Fruit fly (Drosophila melanogaster) whole organism, embryonic: Measurements from ENCODE around the gene Spase25.

ENCODE experiments used
- ATbp ChIP-seq: fragments of 200-800 bp; sonication (Bioruptor generic); optimal IDR thresholded peaks from 2 replicates; lab custom pipeline; 2017; ENCODE audit warnings: missing biosample characterization, mild to moderate bottlenecking, missing genetic modification characterization, missing genetic modification reagents
- Atf6 ChIP-seq: fragments of 200-800 bp; sonication (Bioruptor generic); IDR thresholded peaks from 2 replicates; pipeline ENCODE4 v1.3.6; 2022; ENCODE audit warnings: missing biosample characterization, missing genetic modification characterization
- CG10209 ChIP-seq: fragments of 200-800 bp; sonication (Bioruptor generic); optimal IDR thresholded peaks from 3 replicates; lab custom pipeline; 2017; ENCODE audit warnings: missing biosample characterization, mild to moderate bottlenecking, missing genetic modification characterization, missing genetic modification reagents
- CG1024 ChIP-seq: fragments of 200-800 bp; sonication (Bioruptor generic); IDR thresholded peaks from 2 replicates; pipeline ENCODE4 v1.3.6; 2022; ENCODE audit warnings: missing biosample characterization, missing genetic modification characterization
- CG10462 ChIP-seq: fragments of 200-800 bp; sonication (Bioruptor generic); optimal IDR thresholded peaks from 2 replicates; lab custom pipeline; 2016; ENCODE audit warnings: missing biosample characterization, missing genetic modification characterization
- CG10959 ChIP-seq: fragments of 200-800 bp; sonication (Bioruptor generic); IDR thresholded peaks from 2 replicates; pipeline ENCODE4 v1.3.6; 2022; ENCODE audit warnings: missing biosample characterization, missing genetic modification characterization
- CG11247 ChIP-seq: fragments of 200-800 bp; sonication (Bioruptor generic); IDR thresholded peaks from 2 replicates; pipeline ENCODE4 v1.3.6; 2022; ENCODE audit warnings: missing biosample characterization, missing genetic modification characterization
- CG11504 ChIP-seq: fragments of 200-800 bp; sonication (Bioruptor generic); optimal IDR thresholded peaks from 3 replicates; lab custom pipeline; 2019; ENCODE audit warnings: missing biosample characterization, mild to moderate bottlenecking, missing genetic modification characterization, moderate library complexity
- CG12299 ChIP-seq: fragments of 200-800 bp; sonication (Bioruptor generic); optimal IDR thresholded peaks from 2 replicates; lab custom pipeline; 2018; ENCODE audit warnings: missing biosample characterization, mild to moderate bottlenecking, missing genetic modification characterization
- CG13424 ChIP-seq: fragments of 200-800 bp; sonication (Bioruptor generic); optimal IDR thresholded peaks from 2 replicates; lab custom pipeline; 2019; ENCODE audit warnings: missing biosample characterization, mild to moderate bottlenecking, missing genetic modification characterization, moderate library complexity
- CG13624 ChIP-seq: fragments of 200-800 bp; sonication (Bioruptor generic); optimal IDR thresholded peaks from 2 replicates; lab custom pipeline; 2016; ENCODE audit warnings: missing biosample characterization, missing genetic modification characterization
- CG15696 ChIP-seq: fragments of 200-800 bp; sonication (Bioruptor generic); optimal IDR thresholded peaks from 2 replicates; lab custom pipeline; 2019; ENCODE audit warnings: missing biosample characterization, mild to moderate bottlenecking, missing genetic modification characterization, moderate library complexity
- CG17361 ChIP-seq: fragments of 200-800 bp; sonication (Bioruptor generic); IDR thresholded peaks from 3 replicates; pipeline ENCODE4 v1.3.6; 2022; ENCODE audit warnings: missing biosample characterization, missing genetic modification characterization
- CG18599 ChIP-seq: fragments of 200-800 bp; sonication (Bioruptor generic); optimal IDR thresholded peaks from 3 replicates; lab custom pipeline; 2017; ENCODE audit warnings: missing biosample characterization, missing genetic modification characterization, mild to moderate bottlenecking, moderate library complexity, missing genetic modification reagents
- CG4820 ChIP-seq: fragments of 200-800 bp; sonication (Bioruptor generic); optimal IDR thresholded peaks from 3 replicates; lab custom pipeline; 2016; ENCODE audit warnings: missing biosample characterization, missing genetic modification characterization
- CG6272 ChIP-seq: fragments of 200-800 bp; sonication (Bioruptor generic); IDR thresholded peaks from 2 replicates; pipeline ENCODE4 v1.3.6; 2022; ENCODE audit warnings: missing biosample characterization, missing genetic modification characterization
- CG7963 ChIP-seq: fragments of 200-800 bp; sonication (Bioruptor generic); IDR thresholded peaks from 3 replicates; pipeline ENCODE4 v1.3.6; 2022; ENCODE audit warnings: missing biosample characterization, missing genetic modification characterization; ENCODE audit not compliant: partially characterized antibody
- CG8359 ChIP-seq: fragments of 200-800 bp; sonication (Bioruptor generic); optimal IDR thresholded peaks from 2 replicates; lab custom pipeline; 2017; ENCODE audit warnings: missing biosample characterization, mild to moderate bottlenecking, missing genetic modification characterization, borderline replicate concordance
- CG8388 ChIP-seq: fragments of 200-800 bp; sonication (Bioruptor generic); optimal IDR thresholded peaks from 2 replicates; lab custom pipeline; 2019; ENCODE audit warnings: missing biosample characterization, mild to moderate bottlenecking, missing genetic modification characterization, moderate library complexity
- CG8765 ChIP-seq: fragments of 200-800 bp; sonication (Bioruptor generic); IDR thresholded peaks from 2 replicates; pipeline ENCODE4 v1.3.6; 2022; ENCODE audit warnings: missing biosample characterization, missing genetic modification characterization
- CG9609 ChIP-seq: fragments of 200-800 bp; sonication (Bioruptor generic); optimal IDR thresholded peaks from 3 replicates; lab custom pipeline; 2016; ENCODE audit warnings: missing biosample characterization, missing genetic modification characterization
- Ets97D ChIP-seq: fragments of 200-800 bp; sonication (Bioruptor generic); optimal IDR thresholded peaks from 3 replicates; lab custom pipeline; 2016; ENCODE audit warnings: missing biosample characterization, missing genetic modification characterization
- GATAe ChIP-seq: fragments of 200-800 bp; sonication (Bioruptor generic); conservative IDR thresholded peaks from 2 replicates; pipeline ENCODE4 v1.3.6; 2022; ENCODE audit warnings: missing biosample characterization, missing genetic modification characterization
- HLHmδ ChIP-seq: fragments of 200-800 bp; sonication (Bioruptor generic); optimal IDR thresholded peaks from 2 replicates; lab custom pipeline; 2018; ENCODE audit warnings: missing biosample characterization, mild to moderate bottlenecking, missing genetic modification characterization, moderate library complexity
- Meics ChIP-seq: fragments of 200-800 bp; sonication (Bioruptor generic); optimal IDR thresholded peaks from 2 replicates; lab custom pipeline; 2017; ENCODE audit warnings: missing biosample characterization, mild to moderate bottlenecking, missing genetic modification characterization
- Oaz ChIP-seq: fragments of 200-800 bp; sonication (Bioruptor generic); IDR thresholded peaks from 2 replicates; pipeline ENCODE4 v1.3.6; 2022; ENCODE audit warnings: missing biosample characterization, missing genetic modification characterization
- Spps ChIP-seq: fragments of 200-800 bp; sonication (Bioruptor generic); optimal IDR thresholded peaks from 2 replicates; lab custom pipeline; 2018; ENCODE audit warnings: missing biosample characterization, mild to moderate bottlenecking, missing genetic modification characterization
- Sry-δ ChIP-seq: fragments of 200-800 bp; sonication (Bioruptor generic); optimal IDR thresholded peaks from 2 replicates; lab custom pipeline; 2016; ENCODE audit warnings: missing biosample characterization, missing genetic modification characterization
- Tbp ChIP-seq: fragments of >200 bp; optimal IDR thresholded peaks from 2 replicates; lab custom pipeline; 2018; ENCODE audit warnings: missing biosample characterization, missing genetic modification characterization
- Usf ChIP-seq: fragments of 200-800 bp; sonication (Bioruptor generic); optimal IDR thresholded peaks from 2 replicates; lab custom pipeline; 2017; ENCODE audit warnings: missing genotype, missing biosample characterization, missing genetic modification characterization
- Xrp1 ChIP-seq: fragments of 200-800 bp; sonication (Bioruptor generic); IDR thresholded peaks from 2 replicates; pipeline ENCODE4 v1.3.6; 2022; ENCODE audit warnings: missing biosample characterization, missing genetic modification characterization
- ap ChIP-seq: fragments of 200-800 bp; sonication (Bioruptor generic); IDR thresholded peaks from 2 replicates; pipeline ENCODE4 v1.3.6; 2022; ENCODE audit warnings: missing biosample characterization, missing genetic modification characterization
- cad ChIP-seq: fragments of >200 bp; optimal IDR thresholded peaks from 2 replicates; lab custom pipeline; 2017; ENCODE audit warnings: missing biosample characterization, missing genetic modification characterization
- chn ChIP-seq: fragments of 200-800 bp; sonication (Bioruptor generic); optimal IDR thresholded peaks from 2 replicates; lab custom pipeline; 2016; ENCODE audit warnings: missing biosample characterization, missing genetic modification characterization
- dan ChIP-seq: fragments of 200-800 bp; sonication (Bioruptor generic); IDR thresholded peaks from 2 replicates; pipeline ENCODE4 v1.3.6; 2022; ENCODE audit warnings: missing biosample characterization, missing genetic modification characterization
- disco-r ChIP-seq: fragments of 200-800 bp; sonication (Bioruptor generic); optimal IDR thresholded peaks from 2 replicates; lab custom pipeline; 2016; ENCODE audit warnings: missing biosample characterization, missing genetic modification characterization
- ems ChIP-seq: fragments of 200-800 bp; sonication (Bioruptor generic); optimal IDR thresholded peaks from 3 replicates; lab custom pipeline; 2016; ENCODE audit warnings: missing biosample characterization, missing genetic modification characterization
- gem ChIP-seq: fragments of 200-800 bp; sonication (Bioruptor generic); optimal IDR thresholded peaks from 2 replicates; lab custom pipeline; 2019; ENCODE audit warnings: missing biosample characterization, mild to moderate bottlenecking, missing genetic modification characterization, moderate library complexity
- grn ChIP-seq: fragments of 200-800 bp; sonication (Bioruptor generic); optimal IDR thresholded peaks from 3 replicates; lab custom pipeline; 2017; ENCODE audit warnings: missing biosample characterization, missing genetic modification characterization
- gro ChIP-seq: fragments of 200-800 bp; sonication (Bioruptor generic); optimal IDR thresholded peaks from 2 replicates; lab custom pipeline; 2016; ENCODE audit warnings: missing biosample characterization, missing genetic modification characterization
- hb ChIP-seq: fragments of 200-800 bp; sonication (Bioruptor generic); IDR thresholded peaks from 3 replicates; pipeline ENCODE4 v1.3.6; 2022; ENCODE audit warnings: missing biosample characterization, missing genetic modification characterization; ENCODE audit not compliant: partially characterized antibody
- hkb ChIP-seq, 2 experiments: fragments of 200-800 bp in 1 of 2; fragments of >200 bp in 1 of 2; sonication (Bioruptor generic) in 1 of 2; IDR thresholded peaks in 1 of 2; optimal IDR thresholded peaks in 1 of 2; 2 replicates each; pipeline versions ENCODE4 v1.3.6 to Lab custom; 2017 to 2022; ENCODE audit warnings: missing biosample characterization in 1 of 2, missing genetic modification characterization in 1 of 2
- ken ChIP-seq: fragments of 200-800 bp; sonication (Bioruptor generic); IDR thresholded peaks from 3 replicates; pipeline ENCODE4 v1.3.6; 2022; ENCODE audit warnings: missing biosample characterization, missing genetic modification characterization
- lilli ChIP-seq: fragments of 200-800 bp; sonication (Bioruptor generic); optimal IDR thresholded peaks from 3 replicates; lab custom pipeline; 2016; ENCODE audit warnings: missing biosample characterization, missing genetic modification characterization
- mam ChIP-seq: fragments of 200-800 bp; sonication (Bioruptor generic); optimal IDR thresholded peaks from 3 replicates; lab custom pipeline; 2016; ENCODE audit warnings: missing biosample characterization, missing genetic modification characterization
- mld ChIP-seq: fragments of 200-800 bp; sonication (Bioruptor generic); IDR thresholded peaks from 3 replicates; pipeline ENCODE4 v1.3.6; 2022; ENCODE audit warnings: missing biosample characterization, missing genetic modification characterization; ENCODE audit not compliant: partially characterized antibody
- p53 ChIP-seq: fragments of 200-800 bp; sonication (Bioruptor generic); optimal IDR thresholded peaks from 2 replicates; lab custom pipeline; 2016; ENCODE audit warnings: missing biosample characterization, missing genetic modification characterization
- salm ChIP-seq: fragments of 200-800 bp; sonication (Bioruptor generic); optimal IDR thresholded peaks from 2 replicates; lab custom pipeline; 2018; ENCODE audit warnings: missing biosample characterization, mild to moderate bottlenecking, missing genetic modification characterization
- sd ChIP-seq: fragments of 200-800 bp; sonication (Bioruptor generic); optimal IDR thresholded peaks from 3 replicates; lab custom pipeline; 2018; ENCODE audit warnings: missing biosample characterization, mild to moderate bottlenecking, missing genetic modification characterization, moderate library complexity
- sima ChIP-seq: fragments of 200-800 bp; sonication (Bioruptor generic); optimal IDR thresholded peaks from 2 replicates; lab custom pipeline; 2016; ENCODE audit warnings: missing biosample characterization, missing genetic modification characterization
- sr ChIP-seq: fragments of 200-800 bp; sonication (Bioruptor generic); IDR thresholded peaks from 3 replicates; pipeline ENCODE4 v1.3.6; 2022; ENCODE audit warnings: missing biosample characterization, missing genetic modification characterization
- ssp ChIP-seq: fragments of 200-800 bp; sonication (Bioruptor generic); IDR thresholded peaks from 2 replicates; pipeline ENCODE4 v1.3.6; 2022; ENCODE audit warnings: missing biosample characterization, missing genetic modification characterization

The Spase25 gene

DNA sequence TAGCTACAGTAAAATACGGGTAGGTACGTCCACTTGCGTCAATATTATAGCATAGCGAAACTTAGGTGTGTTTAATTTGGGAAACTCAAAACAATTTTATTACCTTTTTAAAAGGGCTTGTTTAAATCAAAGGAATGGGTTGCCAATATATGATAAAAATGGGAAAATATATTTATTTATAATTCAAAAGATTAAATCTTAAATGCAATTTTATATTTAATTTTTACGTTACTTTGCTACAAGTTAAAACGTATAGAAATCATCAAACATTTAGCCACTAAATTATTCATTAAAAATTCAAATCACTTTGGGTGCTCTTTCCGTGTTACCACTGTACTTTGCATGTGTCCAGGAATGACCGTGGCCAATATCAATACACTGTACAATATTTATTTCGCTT, 44.1 kb upstream of the Spase25 start (continued):
- TF ChIP-seq Sry-δ (GFP tag; lab: Kevin White, UChicago) (no peak), CG13424 (tag; lab: Kevin White, UChicago) (peak; percentile 54), CG4820 (GFP tag; lab: Kevin White, UChicago) (no peak), mam (GFP tag; lab: Kevin White, UChicago) (no peak), Atf6 (no peak), CG12299 (tag; lab: Kevin White, UChicago) (no peak), CG7963 (no peak), HLHmδ (GFP tag; lab: Kevin White, UChicago) (no peak), CG1024 (GFP tag; lab: Robert Waterston, UW) (no peak), chn (GFP tag; lab: Kevin White, UChicago) (no peak), salm (no peak), gro (no peak), GATAe (no peak), sima (GFP tag; lab: Kevin White, UChicago) (no peak), Tbp (GFP tag; lab: Kevin White, UChicago) (no peak), CG8359 (no peak), CG10959 (no peak), CG18599 (GFP tag; lab: Kevin White, UChicago) (peak; percentile 49), gem (tag; lab: Kevin White, UChicago) (peak; percentile 68), p53 (GFP tag; lab: Kevin White, UChicago) (no peak), Spps (tag; lab: Kevin White, UChicago) (no peak), mld (GFP tag; lab: Robert Waterston, UW) (no peak), CG17361 (peak; percentile 48; the same call in 1 of the 3 replicates), Xrp1 (GFP tag; lab: Robert Waterston, UW) (no peak), Usf (no peak), hb (no peak), cad (GFP tag; lab: Kevin White, UChicago) (no peak), ap (GFP tag; lab: Robert Waterston, UW) (no peak), sd (tag; lab: Kevin White, UChicago) (no peak), lilli (GFP tag; lab: Kevin White, UChicago) (peak; percentile 19), ken (GFP tag; lab: Robert Waterston, UW) (no peak), hkb (optimal IDR thresholded peaks at IDR 0.05; lab: Kevin White, UChicago) (no peak), hkb (GFP tag; IDR thresholded peaks at IDR 0.05; lab: Robert Waterston, UW) (no peak), Meics (GFP tag; lab: Kevin White, UChicago) (peak; percentile 58), CG11504 (tag; lab: Kevin White, UChicago) (peak; percentile 73), Oaz (GFP tag; lab: Robert Waterston, UW) (no peak), CG8388 (GFP tag; lab: Kevin White, UChicago) (peak; percentile 18), dan (GFP tag; lab: Robert Waterston, UW) (no peak), grn (no peak), CG15696 (no peak), ssp (GFP tag; lab: Robert Waterston, UW) (no peak), CG10462 (GFP tag; lab: Kevin White, UChicago) (no peak), Ets97D (no peak), sr (GFP tag; lab: Robert Waterston, UW) (no peak), CG6272 (GFP tag; lab: Robert Waterston, UW) (no peak), CG10209 (GFP tag; lab: Kevin White, UChicago) (peak; percentile 36), ems (GFP tag; lab: Kevin White, UChicago) (no peak), CG13624 (no peak), CG9609 (no peak), CG8765 (no peak), CG11247 (GFP tag; lab: Robert Waterston, UW) (no peak), disco-r (GFP tag; lab: Kevin White, UChicago) (no peak), ATbp (no peak)
